Worm (Caenorhabditis elegans): ENCODE measurements around the gene F32A5.8.

Gene F32A5.8

ce11 chrII:7253073-7253472 lies 2.8 kb upstream of the F32A5.8 start, which contains the start of gene lsm-4 (continued):
- TF ChIP-seq skn-1 (tag; optimal IDR thresholded peaks at IDR 0.05) (no peak), elt-3 (tag; optimal IDR thresholded peaks at IDR 0.05) (no peak), egl-27 (tag; optimal IDR thresholded peaks at IDR 0.05) (no peak), hlh-17 (GFP tag; optimal IDR thresholded peaks at IDR 0.05; ENCODE audit: borderline replicate concordance) (no peak), blmp-1 (tag; optimal IDR thresholded peaks at IDR 0.05) (peak; percentile 28), ceh-90 (tag; optimal IDR thresholded peaks at IDR 0.05) (no peak), Y116A8C.19 (tag; optimal IDR thresholded peaks at IDR 0.05; ENCODE audit: borderline replicate concordance) (no peak), grh-1 (GFP tag; IDR thresholded peaks at IDR 0.05) (no peak), unc-86 (tag; optimal IDR thresholded peaks at IDR 0.05) (no peak), vab-15 (tag; optimal IDR thresholded peaks at IDR 0.05) (no peak), nhr-19 (GFP tag; conservative IDR thresholded peaks at IDR 0.05) (no peak), nhr-237 (tag; optimal IDR thresholded peaks at IDR 0.05) (no peak), ceh-82 (tag; optimal IDR thresholded peaks at IDR 0.05) (no peak), swsn-7 (tag; optimal IDR thresholded peaks at IDR 0.05) (no peak), lir-3 (tag; optimal IDR thresholded peaks at IDR 0.05; ENCODE audit: poor library complexity) (no peak), efl-3 (GFP tag; optimal IDR thresholded peaks at IDR 0.05) (no peak), fkh-4 (tag; optimal IDR thresholded peaks at IDR 0.05; ENCODE audit: borderline replicate concordance) (no peak), aha-1 (tag; optimal IDR thresholded peaks at IDR 0.05) (no peak), dsc-1 (tag; optimal IDR thresholded peaks at IDR 0.05) (no peak), mef-2 (tag; optimal IDR thresholded peaks at IDR 0.05) (no peak), rnt-1 (tag; optimal IDR thresholded peaks at IDR 0.05) (no peak), pqm-1 (tag; optimal IDR thresholded peaks at IDR 0.05) (no peak), zag-1 (tag; optimal IDR thresholded peaks at IDR 0.05) (no peak), nhr-47 (tag; optimal IDR thresholded peaks at IDR 0.05) (no peak)

ce11 chrII:7261854-7262253 lies 5.9 kb downstream of the F32A5.8 start, which contains the start of gene C30G12.4:
TSS of gene C30G12.4 (plus strand) at chrII:7262154.
- TF ChIP-seq aly-2 (tag; optimal IDR thresholded peaks at IDR 0.05), result no peak
- no peak for TF ChIP-seq tbx-2 (tag; optimal IDR thresholded peaks at IDR 0.05)
- TF ChIP-seq irx-1 (tag; optimal IDR thresholded peaks at IDR 0.05), result no peak
- TF ChIP-seq nhr-71 (tag; optimal IDR thresholded peaks at IDR 0.05), result no peak
- TF ChIP-seq ets-5 (GFP tag; IDR thresholded peaks at IDR 0.05), result no peak
- TF ChIP-seq pqm-1 (tag; optimal IDR thresholded peaks at IDR 0.05), result no peak
- no peak for TF ChIP-seq unc-30 (tag; optimal IDR thresholded peaks at IDR 0.05)
- TF ChIP-seq nhr-85 (tag), result no peak
- TF ChIP-seq unc-98 (GFP tag; IDR thresholded peaks at IDR 0.05), result no peak
- no peak for TF ChIP-seq ztf-4 (tag; optimal IDR thresholded peaks at IDR 0.05)
- no peak for TF ChIP-seq mdl-1 (tag; optimal IDR thresholded peaks at IDR 0.05)
- TF ChIP-seq unc-86 (tag; optimal IDR thresholded peaks at IDR 0.05), result no peak
- no peak for TF ChIP-seq nhr-77 (tag; optimal IDR thresholded peaks at IDR 0.05)
- no peak for TF ChIP-seq rnt-1 (tag; optimal IDR thresholded peaks at IDR 0.05)
- no peak for TF ChIP-seq sox-4 (tag; optimal IDR thresholded peaks at IDR 0.05)
- TF ChIP-seq mef-2 (tag; optimal IDR thresholded peaks at IDR 0.05), result no peak

ce11 chrII:7264675-7265074 lies 8.8 kb downstream of the F32A5.8 start:
- TF ChIP-seq sox-4 (tag; optimal IDR thresholded peaks at IDR 0.05) (no peak), elt-2 (tag; optimal IDR thresholded peaks at IDR 0.05) (peak; percentile 96), ceh-8 (GFP tag; optimal IDR thresholded peaks at IDR 0.05) (no peak), alr-1 (tag; optimal IDR thresholded peaks at IDR 0.05; ENCODE audit: borderline replicate concordance) (no peak), pqm-1 (tag; optimal IDR thresholded peaks at IDR 0.05) (no peak), egl-13 (tag; optimal IDR thresholded peaks at IDR 0.05) (no peak), nhr-76 (tag; optimal IDR thresholded peaks at IDR 0.05) (no peak), blmp-1 (tag; optimal IDR thresholded peaks at IDR 0.05) (peak; percentile 42), ztf-11 (tag; optimal IDR thresholded peaks at IDR 0.05) (no peak), nhr-85 (tag) (no peak), egl-27 (tag; optimal IDR thresholded peaks at IDR 0.05) (no peak), unc-98 (GFP tag; IDR thresholded peaks at IDR 0.05) (no peak), ceh-63 (GFP tag; optimal IDR thresholded peaks at IDR 0.05) (no peak), lin-35 (GFP tag; optimal IDR thresholded peaks at IDR 0.05) (peak in 1 of 2 experiments; percentile 47), nhr-71 (tag; optimal IDR thresholded peaks at IDR 0.05) (peak; percentile 32), dpl-1 (GFP tag; optimal IDR thresholded peaks at IDR 0.05) (no peak), mdl-1 (tag; optimal IDR thresholded peaks at IDR 0.05) (peak in 1 of 2 experiments; percentile 61), nhr-20 (tag; optimal IDR thresholded peaks at IDR 0.05) (peak; percentile 68), nhr-77 (tag; optimal IDR thresholded peaks at IDR 0.05) (no peak), zip-4 (GFP tag; optimal IDR thresholded peaks at IDR 0.05) (no peak), lin-13 (GFP tag; optimal IDR thresholded peaks at IDR 0.05) (no peak), snu-23 (GFP tag; optimal IDR thresholded peaks at IDR 0.05) (no peak)
